Fruit fly (Drosophila melanogaster): ENCODE measurements around the gene sds22.

Gene sds22

dm6 chr3R:17404155-17404554, 12.8 kb downstream of the sds22 start (continued):
- TF ChIP-seq CG17359 (tag; optimal IDR thresholded peaks at IDR 0.05) (no peak), disco-r (GFP tag; optimal IDR thresholded peaks at IDR 0.05) (no peak), al (GFP tag; IDR thresholded peaks at IDR 0.05) (no peak), Tbp (GFP tag; optimal IDR thresholded peaks at IDR 0.05) (no peak), CG12155 (GFP tag; optimal IDR thresholded peaks at IDR 0.05) (no peak), rib (GFP tag; IDR thresholded peaks at IDR 0.05) (no peak), ham (GFP tag; IDR thresholded peaks at IDR 0.05) (no peak), Med (GFP tag) (peak; percentile 33), Hmr (GFP tag; optimal IDR thresholded peaks at IDR 0.05) (peak; percentile 66), chif (GFP tag; optimal IDR thresholded peaks at IDR 0.05) (no peak), PHDP (tag; optimal IDR thresholded peaks at IDR 0.05) (no peak), H2.0 (GFP tag; IDR thresholded peaks at IDR 0.05) (no peak), CG1603 (tag; optimal IDR thresholded peaks at IDR 0.05) (no peak)

dm6 chr3R:17405009-17405408, 13.6 kb downstream of the sds22 start, which contains the start of gene CG42823:
Gene CG42823 (minus strand): TSS chr3R:17405109.
- no peak for TF ChIP-seq CG12744 (GFP tag; optimal IDR thresholded peaks at IDR 0.05)
- TF ChIP-seq Sin3A (optimal IDR thresholded peaks at IDR 0.05) = no peak
- TF ChIP-seq tio (GFP tag; optimal IDR thresholded peaks at IDR 0.05) = no peak
- no peak for TF ChIP-seq CG15073 (GFP tag; optimal IDR thresholded peaks at IDR 0.05)
- TF ChIP-seq CG2120 (GFP tag; optimal IDR thresholded peaks at IDR 0.05) = no peak
- TF ChIP-seq Nf-YA (GFP tag; IDR thresholded peaks at IDR 0.05) = no peak
- no peak for TF ChIP-seq gfzf (GFP tag; optimal IDR thresholded peaks at IDR 0.05)
- no peak for TF ChIP-seq ems (GFP tag; optimal IDR thresholded peaks at IDR 0.05)
- TF ChIP-seq ham (GFP tag; IDR thresholded peaks at IDR 0.05) = no peak
- TF ChIP-seq CG6854 (GFP tag; optimal IDR thresholded peaks at IDR 0.05) = no peak
- no peak for TF ChIP-seq eyg (GFP tag; optimal IDR thresholded peaks at IDR 0.05)
- no peak for TF ChIP-seq Deaf1 (tag; optimal IDR thresholded peaks at IDR 0.05)
- TF ChIP-seq CG31388 (GFP tag; optimal IDR thresholded peaks at IDR 0.05) = no peak
- no peak for TF ChIP-seq CG18011 (GFP tag; optimal IDR thresholded peaks at IDR 0.05)

dm6 chr3R:17406411-17406810, 15.0 kb downstream of the sds22 start, which contains the start of the genes CG42824 and CG42798:
Gene CG42824 (minus strand): TSS chr3R:17406511.
Gene CG42798 (plus strand): TSS chr3R:17406678.
- TF ChIP-seq salm (tag; optimal IDR thresholded peaks at IDR 0.05) (no peak), CG32767 (GFP tag; IDR thresholded peaks at IDR 0.05) (no peak), CG10147 (GFP tag; optimal IDR thresholded peaks at IDR 0.05) (no peak), bbx (GFP tag; IDR thresholded peaks at IDR 0.05; ENCODE audit: partially characterized antibody) (no peak), Vsx1 (GFP tag; optimal IDR thresholded peaks at IDR 0.05) (no peak), pb (GFP tag; optimal IDR thresholded peaks at IDR 0.05) (no peak), Myb (GFP tag; optimal IDR thresholded peaks at IDR 0.05) (no peak), Gug (GFP tag; IDR thresholded peaks at IDR 0.05) (no peak), aop (GFP tag; IDR thresholded peaks at IDR 0.05) (no peak), hb (GFP tag; IDR thresholded peaks at IDR 0.05; ENCODE audit: partially characterized antibody) (no peak), tio (GFP tag; optimal IDR thresholded peaks at IDR 0.05) (no peak), NFAT (GFP tag; IDR thresholded peaks at IDR 0.05) (no peak), CG4360 (GFP tag; IDR thresholded peaks at IDR 0.05) (no peak), cato (GFP tag; optimal IDR thresholded peaks at IDR 0.05; ENCODE audit: borderline replicate concordance) (no peak), CG11695 (GFP tag; IDR thresholded peaks at IDR 0.05) (no peak), sim (GFP tag; IDR thresholded peaks at IDR 0.05) (no peak), CG2712 (tag; optimal IDR thresholded peaks at IDR 0.05) (no peak), CG6272 (GFP tag; IDR thresholded peaks at IDR 0.05) (no peak), zfh1 (GFP tag; IDR thresholded peaks at IDR 0.05) (no peak), Hr51 (GFP tag; optimal IDR thresholded peaks at IDR 0.05) (no peak)

Measured in whole organism, embryonic.